Fruit fly (Drosophila melanogaster) whole organism, prepupa: ENCODE measurements around the gene Sfxn1-3.
A peak's percentile ranks its signal among the peaks of the same experiment; 100 is the strongest.

Source experiments
- CG10631 ChIP-seq: fragments of 200-800 bp; sonication (Bioruptor generic); optimal IDR thresholded peaks from 2 replicates; lab custom pipeline; 2016; ENCODE audit warnings: missing biosample characterization, missing genetic modification characterization
- CG1621 ChIP-seq: fragments of 200-800 bp; sonication (Bioruptor generic); optimal IDR thresholded peaks from 3 replicates; lab custom pipeline; 2018; ENCODE audit warnings: missing biosample characterization, mild to moderate bottlenecking, missing genetic modification characterization
- CG16779 ChIP-seq: fragments of 200-800 bp; sonication (Bioruptor generic); optimal IDR thresholded peaks from 3 replicates; lab custom pipeline; 2017; ENCODE audit warnings: missing biosample characterization, mild to moderate bottlenecking, missing genetic modification characterization
- CG3032 ChIP-seq: fragments of 200-800 bp; optimal IDR thresholded peaks from 2 replicates; lab custom pipeline; 2019; ENCODE audit warnings: missing biosample characterization, mild to moderate bottlenecking, missing genetic modification characterization, moderate library complexity
- CG31627 ChIP-seq: fragments of 200-800 bp; sonication (Bioruptor generic); optimal IDR thresholded peaks from 3 replicates; lab custom pipeline; 2016; ENCODE audit warnings: missing biosample characterization, missing genetic modification characterization
- CG34406 ChIP-seq: fragments of 200-800 bp; sonication (Bioruptor generic); optimal IDR thresholded peaks from 3 replicates; lab custom pipeline; 2016; ENCODE audit warnings: missing biosample characterization, missing genetic modification characterization
- CG3919 ChIP-seq: fragments of 200-800 bp; sonication (Bioruptor generic); optimal IDR thresholded peaks from 3 replicates; lab custom pipeline; 2016; ENCODE audit warnings: missing biosample characterization, missing genetic modification characterization
- CG6163 ChIP-seq: fragments of 200-800 bp; sonication (Bioruptor generic); IDR thresholded peaks from 3 replicates; pipeline ENCODE4 v1.3.6; 2022; ENCODE audit warnings: missing biosample characterization, missing genetic modification characterization
- CG6792 ChIP-seq: fragments of 200-800 bp; sonication (Bioruptor generic); optimal IDR thresholded peaks from 3 replicates; lab custom pipeline; 2016; ENCODE audit warnings: missing biosample characterization, missing genetic modification characterization
- CG6854 ChIP-seq: fragments of 200-800 bp; sonication (Bioruptor generic); optimal IDR thresholded peaks from 2 replicates; lab custom pipeline; 2017; ENCODE audit warnings: missing biosample characterization, mild to moderate bottlenecking, missing genetic modification characterization
- CG8119 ChIP-seq: fragments of 200-800 bp; sonication (Bioruptor generic); IDR thresholded peaks from 3 replicates; pipeline ENCODE4 v1.3.6; 2022; ENCODE audit warnings: missing biosample characterization, missing genetic modification characterization
- CG8632 ChIP-seq: fragments of 200-800 bp; sonication (Bioruptor generic); optimal IDR thresholded peaks from 3 replicates; lab custom pipeline; 2016; ENCODE audit warnings: missing biosample characterization, missing genetic modification characterization
- CG9139 ChIP-seq: fragments of 200-800 bp; sonication (Bioruptor generic); optimal IDR thresholded peaks from 3 replicates; lab custom pipeline; 2017; ENCODE audit warnings: missing biosample characterization, mild to moderate bottlenecking, missing genetic modification characterization
- Eip75B ChIP-seq: fragments of 200-800 bp; sonication (Bioruptor generic); optimal IDR thresholded peaks from 3 replicates; lab custom pipeline; 2016; ENCODE audit warnings: missing biosample characterization, missing genetic modification characterization
- Eip78C ChIP-seq: fragments of 200-800 bp; sonication (Bioruptor generic); peaks from one replicate; lab custom pipeline; 2016; ENCODE audit warnings: missing biosample characterization, missing genetic modification characterization
- Eip93F ChIP-seq: fragments of 200-800 bp; sonication (Bioruptor generic); optimal IDR thresholded peaks from 2 replicates; lab custom pipeline; 2016; ENCODE audit warnings: missing biosample characterization, mild to moderate bottlenecking, missing genetic modification characterization
- Ets21C ChIP-seq: fragments of 200-800 bp; sonication (Bioruptor generic); optimal IDR thresholded peaks from 3 replicates; lab custom pipeline; 2016; ENCODE audit warnings: missing biosample characterization, missing genetic modification characterization
- Gug ChIP-seq: fragments of 200-800 bp; sonication (Bioruptor generic); IDR thresholded peaks from 2 replicates; pipeline ENCODE4 v1.3.6; 2022; ENCODE audit warnings: missing biosample characterization, missing genetic modification characterization
- Hr39 ChIP-seq: fragments of 200-800 bp; sonication (Bioruptor generic); optimal IDR thresholded peaks from 2 replicates; lab custom pipeline; 2016; ENCODE audit warnings: missing biosample characterization, missing genetic modification characterization
- Hr4 ChIP-seq: fragments of 200-800 bp; sonication (Bioruptor generic); optimal IDR thresholded peaks from 3 replicates; lab custom pipeline; 2016; ENCODE audit warnings: missing biosample characterization, missing genetic modification characterization
- Lpt ChIP-seq: fragments of 200-800 bp; sonication (Bioruptor generic); optimal IDR thresholded peaks from 3 replicates; lab custom pipeline; 2016; ENCODE audit warnings: missing biosample characterization, missing genetic modification characterization
- Met ChIP-seq: fragments of 200-800 bp; sonication (Bioruptor generic); optimal IDR thresholded peaks from 3 replicates; lab custom pipeline; 2016; ENCODE audit warnings: missing biosample characterization, missing genetic modification characterization
- OdsH ChIP-seq: fragments of 200-800 bp; sonication (Bioruptor generic); optimal IDR thresholded peaks from 3 replicates; lab custom pipeline; 2016; ENCODE audit warnings: missing biosample characterization, missing genetic modification characterization
- Smox ChIP-seq: fragments of 200-800 bp; sonication (Bioruptor generic); optimal IDR thresholded peaks from 3 replicates; lab custom pipeline; 2016; ENCODE audit warnings: missing biosample characterization, missing genetic modification characterization
- Sox102F ChIP-seq: fragments of 200-800 bp; sonication (Bioruptor generic); optimal IDR thresholded peaks from 2 replicates; lab custom pipeline; 2016; ENCODE audit warnings: missing biosample characterization, mild to moderate bottlenecking, missing genetic modification characterization
- Sox14 ChIP-seq: fragments of 200-800 bp; sonication (Bioruptor generic); optimal IDR thresholded peaks from 3 replicates; lab custom pipeline; 2016; ENCODE audit warnings: missing biosample characterization, missing genetic modification characterization
- Sox15 ChIP-seq: fragments of 200-800 bp; sonication (Bioruptor generic); optimal IDR thresholded peaks from 3 replicates; lab custom pipeline; 2016; ENCODE audit warnings: missing biosample characterization, missing genetic modification characterization
- achi ChIP-seq: fragments of 200-800 bp; sonication (Bioruptor generic); optimal IDR thresholded peaks from 3 replicates; lab custom pipeline; 2016; ENCODE audit warnings: missing biosample characterization, missing genetic modification characterization
- acj6 ChIP-seq: fragments of 200-800 bp; sonication (Bioruptor generic); optimal IDR thresholded peaks from 3 replicates; lab custom pipeline; 2016; ENCODE audit warnings: missing biosample characterization, missing genetic modification characterization
- dsx ChIP-seq: fragments of 200-800 bp; optimal IDR thresholded peaks from 3 replicates; lab custom pipeline; 2019; ENCODE audit warnings: missing biosample characterization, mild to moderate bottlenecking, missing genetic modification characterization, moderate library complexity; ENCODE audit not compliant: poor library complexity, severe bottlenecking
- eg ChIP-seq: fragments of 200-800 bp; sonication (Bioruptor generic); IDR thresholded peaks from 3 replicates; pipeline ENCODE4 v1.3.6; 2022; ENCODE audit warnings: missing biosample characterization, missing genetic modification characterization
- esn ChIP-seq: fragments of 200-800 bp; sonication (Bioruptor generic); optimal IDR thresholded peaks from 2 replicates; lab custom pipeline; 2016; ENCODE audit warnings: missing biosample characterization, mild to moderate bottlenecking, missing genetic modification characterization, moderate library complexity
- fd59A ChIP-seq: fragments of 200-800 bp; sonication (Bioruptor generic); optimal IDR thresholded peaks from 2 replicates; lab custom pipeline; 2017; ENCODE audit warnings: missing biosample characterization, mild to moderate bottlenecking, missing genetic modification characterization, missing genetic modification reagents
- fkh ChIP-seq: fragments of 200-800 bp; sonication (Bioruptor generic); optimal IDR thresholded peaks from 3 replicates; lab custom pipeline; 2017; ENCODE audit warnings: missing biosample characterization, mild to moderate bottlenecking, missing genetic modification characterization, moderate library complexity
- lz ChIP-seq: fragments of 200-800 bp; sonication (Bioruptor generic); optimal IDR thresholded peaks from 3 replicates; lab custom pipeline; 2016; ENCODE audit warnings: missing biosample characterization, missing genetic modification characterization
- pdm3 ChIP-seq: fragments of 200-800 bp; sonication (Bioruptor generic); optimal IDR thresholded peaks from 3 replicates; lab custom pipeline; 2016; ENCODE audit warnings: missing biosample characterization, missing genetic modification characterization
- spab ChIP-seq: fragments of 200-800 bp; sonication (Bioruptor generic); optimal IDR thresholded peaks from 2 replicates; lab custom pipeline; 2017; ENCODE audit warnings: missing biosample characterization, mild to moderate bottlenecking, missing genetic modification characterization, missing genetic modification reagents
- svp ChIP-seq: fragments of 200-800 bp; sonication (Bioruptor generic); peaks from one replicate; lab custom pipeline; 2016; ENCODE audit warnings: missing biosample characterization, missing genetic modification characterization
- topi ChIP-seq: fragments of 200-800 bp; sonication (Bioruptor generic); optimal IDR thresholded peaks from 3 replicates; lab custom pipeline; 2016; ENCODE audit warnings: missing biosample characterization, missing genetic modification characterization
- vri ChIP-seq: fragments of 200-800 bp; sonication (Bioruptor generic); optimal IDR thresholded peaks from 3 replicates; lab custom pipeline; 2016; ENCODE audit warnings: missing biosample characterization, mild to moderate bottlenecking, missing genetic modification characterization

Sfxn1-3 gene

DNA sequence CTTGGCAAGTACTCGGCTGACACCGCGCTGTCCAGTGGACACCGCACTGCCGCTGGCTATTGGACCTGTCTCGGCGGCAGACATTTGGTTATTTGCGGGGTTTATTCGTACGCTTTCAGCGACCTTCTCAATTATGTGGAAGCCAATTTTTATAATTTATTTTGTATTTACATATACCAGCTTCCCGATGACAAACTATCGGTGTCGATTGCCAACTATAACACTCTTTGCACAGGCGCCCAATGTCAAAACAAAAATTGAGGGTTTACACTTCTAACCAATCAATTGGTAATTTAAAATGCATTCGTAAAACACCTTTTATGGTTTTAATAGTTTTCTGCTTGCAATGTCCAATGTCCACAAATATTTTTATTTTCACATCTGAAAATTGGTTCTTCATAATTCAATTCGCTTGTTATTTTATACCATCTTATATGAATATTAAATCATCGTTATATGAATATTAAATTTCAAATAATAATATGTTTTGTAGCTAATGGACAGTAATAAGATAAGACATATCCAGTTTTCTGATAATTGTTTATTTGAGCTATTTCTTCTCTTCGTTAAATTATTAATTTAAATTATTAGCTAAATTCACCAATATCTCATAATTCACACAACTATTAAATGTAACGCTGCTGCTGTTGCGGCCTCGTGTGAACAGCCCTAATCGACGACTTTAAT, 21.6 kb downstream of the Sfxn1-3 start (continued):
- TF ChIP-seq OdsH (GFP tag; lab: Kevin White, UChicago): peak; percentile 37
- TF ChIP-seq CG31627: peak; percentile 47
- TF ChIP-seq, all 60 proteins: peak for 26

- TF ChIP-seq Sox15 (GFP tag; lab: Kevin White, UChicago): no peak
- no peak for TF ChIP-seq Sox102F (GFP tag; lab: Kevin White, UChicago)
- no peak for TF ChIP-seq pdm3 (GFP tag; lab: Kevin White, UChicago)
- TF ChIP-seq eg (GFP tag; lab: Robert Waterston, UW): no peak
- no peak for TF ChIP-seq CG8632
- no peak for TF ChIP-seq fd59A
- no peak for TF ChIP-seq Smox (GFP tag; lab: Kevin White, UChicago)
- no peak for TF ChIP-seq Gug (GFP tag; lab: Robert Waterston, UW)
- TF ChIP-seq Hr4 (GFP tag; lab: Kevin White, UChicago): no peak
- no peak for TF ChIP-seq Eip93F (GFP tag; lab: Kevin White, UChicago)
- no peak for TF ChIP-seq CG3919 (GFP tag; lab: Kevin White, UChicago)
- no peak for TF ChIP-seq spab (GFP tag; lab: Kevin White, UChicago)
- no peak for TF ChIP-seq CG3032 (tag; lab: Kevin White, UChicago)
- TF ChIP-seq CG34406 (GFP tag; lab: Kevin White, UChicago): no peak
- TF ChIP-seq CG6163 (GFP tag; lab: Robert Waterston, UW): no peak
- TF ChIP-seq Eip75B: no peak
These were observed 22.1 kb downstream of the Sfxn1-3 start, which contains the start of gene CG14647 for dm6 chr3R:4400497-4400833. TSS of gene CG14647 (plus strand) at chr3R:4400510.

DNA sequence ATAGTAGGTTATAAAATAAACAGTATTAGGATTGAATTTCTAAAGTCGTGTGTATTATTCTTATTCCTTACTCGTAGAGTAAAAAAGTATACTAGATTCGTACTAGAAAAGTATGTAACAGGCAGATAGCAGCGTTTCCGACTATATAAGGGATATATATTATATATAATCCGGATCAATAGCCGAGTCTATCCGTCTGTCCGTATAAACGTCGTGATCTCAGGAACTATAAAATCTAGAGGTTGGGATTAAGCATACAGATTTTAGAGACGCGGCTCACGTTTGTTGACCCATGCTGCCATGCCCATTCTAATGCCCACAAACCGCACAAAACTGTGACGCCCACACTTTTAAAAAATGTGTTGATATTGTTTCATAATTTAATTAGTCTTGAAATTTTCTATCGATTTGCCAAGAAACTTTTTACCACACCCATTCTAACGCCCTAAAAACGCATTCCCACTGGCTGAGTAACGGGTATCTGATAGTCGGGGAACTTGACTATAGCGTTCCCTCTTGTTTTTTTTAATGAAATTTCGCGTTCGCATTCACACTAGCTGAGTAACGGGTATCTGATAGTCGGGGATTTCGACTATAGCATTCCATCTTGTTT, 23.7 kb downstream of the Sfxn1-3 start, which contains the start of gene CG9853:
Gene CG9853 (minus strand): TSS at position 51 of the 613 bp plus-strand sequence.
- TF ChIP-seq OdsH (GFP tag; lab: Kevin White, UChicago) (no peak), CG6854 (GFP tag; lab: Kevin White, UChicago) (no peak), Smox (GFP tag; lab: Kevin White, UChicago) (no peak), spab (GFP tag; lab: Kevin White, UChicago) (no peak), svp (no peak), CG3919 (GFP tag; lab: Kevin White, UChicago) (no peak), Ets21C (GFP tag; lab: Kevin White, UChicago) (no peak), Sox14 (GFP tag; lab: Kevin White, UChicago) (no peak), Hr39 (GFP tag; lab: Kevin White, UChicago) (no peak), Eip93F (GFP tag; lab: Kevin White, UChicago) (no peak), Lpt (no peak), Gug (GFP tag; lab: Robert Waterston, UW) (no peak), Hr4 (GFP tag; lab: Kevin White, UChicago) (no peak), Eip78C (GFP tag; lab: Kevin White, UChicago) (no peak), Sox102F (GFP tag; lab: Kevin White, UChicago) (no peak)

- TF ChIP-seq CG6792 (GFP tag; lab: Kevin White, UChicago) (no peak), CG10631 (GFP tag; lab: Kevin White, UChicago) (peak; percentile 21), eg (GFP tag; lab: Robert Waterston, UW) (peak; percentile 51; the same call in 1 of the 3 replicates), CG16779 (peak; percentile 7), vri (GFP tag; lab: Kevin White, UChicago) (peak; percentile 8), CG1621 (tag; lab: Kevin White, UChicago) (peak; percentile 27), CG9139 (GFP tag; lab: Kevin White, UChicago) (peak; percentile 7), Eip75B (no peak), svp (peak; percentile 92), pdm3 (GFP tag; lab: Kevin White, UChicago) (no peak), acj6 (GFP tag; lab: Kevin White, UChicago) (no peak), CG6163 (GFP tag; lab: Robert Waterston, UW) (peak; percentile 59; the same call in 2 of the 3 replicates), Eip78C (GFP tag; lab: Kevin White, UChicago) (peak; percentile 65), CG8119 (0 out of 3 replicates have a peak, but pooled peaks have one; percentile 27), esn (GFP tag; lab: Kevin White, UChicago) (peak; percentile 17), lz (GFP tag; lab: Kevin White, UChicago) (peak; percentile 35), Hr39 (GFP tag; lab: Kevin White, UChicago) (no peak), dsx (GFP tag; lab: Kevin White, UChicago) (peak; percentile 49), Lpt (no peak), Gug (GFP tag; lab: Robert Waterston, UW) (no peak), Eip93F (GFP tag; lab: Kevin White, UChicago) (peak; percentile 15), topi (GFP tag; lab: Kevin White, UChicago) (peak; percentile 22), fkh (peak; percentile 64), achi (GFP tag; lab: Kevin White, UChicago) (peak; percentile 99), Met (GFP tag; lab: Kevin White, UChicago) (peak; percentile 26)
These were observed 24.7 kb downstream of the Sfxn1-3 start, which contains the start of gene lost for dm6 chr3R:4402884-4403705. TSS of gene lost (plus strand) at chr3R:4403076.
